Fruit fly (Drosophila melanogaster): ENCODE results near the gene Alg2.

- no peak for TF ChIP-seq N (GFP tag; optimal IDR thresholded peaks at IDR 0.05)
- no peak for TF ChIP-seq pan (optimal IDR thresholded peaks at IDR 0.05)
- TF ChIP-seq Vsx2 (GFP tag; optimal IDR thresholded peaks at IDR 0.05; ENCODE audit: partially characterized antibody), result no peak
- TF ChIP-seq sv (GFP tag; optimal IDR thresholded peaks at IDR 0.05), result no peak
- TF ChIP-seq brk (GFP tag; optimal IDR thresholded peaks at IDR 0.05), result no peak
- TF ChIP-seq Hr78 (GFP tag; optimal IDR thresholded peaks at IDR 0.05), result no peak
- no peak for TF ChIP-seq sage (GFP tag; optimal IDR thresholded peaks at IDR 0.05)
- TF ChIP-seq Rel (GFP tag; optimal IDR thresholded peaks at IDR 0.05), result no peak
- TF ChIP-seq Rel (tag; optimal IDR thresholded peaks at IDR 0.05), result no peak
- no peak for TF ChIP-seq psq (GFP tag; optimal IDR thresholded peaks at IDR 0.05)
Observed at dm6 chr3L:3114367-3114766, 29.2 kb upstream of the Alg2 start, which contains the start of gene CG45067.
